Worm (Caenorhabditis elegans) whole organism, L2 larva: ENCODE results near the gene ZK662.2.

ENCODE experiments used
- blmp-1 ChIP-seq: sonication (generic microtip); optimal IDR thresholded peaks from 2 replicates; lab custom pipeline; 2017; ENCODE audit warnings: missing genetic modification characterization, mild to moderate bottlenecking, missing compliant biosample characterization, antibody characterized with exemption, moderate library complexity; ENCODE audit not compliant: insufficient read depth
- unc-62 ChIP-seq: fragments of 150-350 bp; optimal IDR thresholded peaks from 2 replicates; lab custom pipeline; 2014; ENCODE audit warnings: missing biosample characterization, missing genetic modification reagents, missing genetic modification characterization

DNA sequence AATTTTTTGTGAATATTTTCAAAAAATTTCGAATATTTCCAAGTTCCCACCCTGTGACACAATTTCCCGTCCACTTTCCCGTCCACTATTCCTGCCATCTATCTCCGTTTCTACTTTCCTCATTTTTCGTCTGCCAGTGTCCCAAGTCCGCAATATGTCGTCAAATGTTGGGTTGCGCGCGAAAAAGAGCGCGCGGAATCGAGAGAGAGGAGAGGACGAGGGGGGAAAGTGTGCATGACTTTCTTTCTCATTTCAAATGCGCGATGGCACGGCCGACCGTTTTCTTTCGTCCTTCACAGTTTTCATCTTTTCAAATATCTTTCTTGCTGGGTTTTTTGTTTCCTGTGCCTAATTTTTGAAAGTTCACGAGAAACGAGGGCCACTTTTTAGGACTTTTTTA lies 28.5 kb downstream of the ZK662.2 start:
- TF ChIP-seq unc-62 (GFP tag; lab: Kevin White, UChicago) = no peak
- peak; percentile 67 for TF ChIP-seq blmp-1
